Worm (Caenorhabditis elegans): Measurements from ENCODE around the gene hic-1.
A peak's percentile ranks its signal among the peaks of the same experiment; 100 is the strongest.

hic-1 gene

ce11 chrX:6606991-6607390 is 8.4 kb upstream of the hic-1 start, which contains the start of gene cpr-6:
Gene cpr-6, plus strand, starts transcription at chrX:6607207.
- TF ChIP-seq lsy-2 (tag; optimal IDR thresholded peaks at IDR 0.05) (no peak), snpc-4 (tag; optimal IDR thresholded peaks at IDR 0.05) (no peak), ceh-39 (tag; optimal IDR thresholded peaks at IDR 0.05) (no peak), nhr-28 (tag; optimal IDR thresholded peaks at IDR 0.05) (no peak), nhr-2 (tag; optimal IDR thresholded peaks at IDR 0.05) (no peak), blmp-1 (tag; optimal IDR thresholded peaks at IDR 0.05) (no peak), sptf-1 (tag; optimal IDR thresholded peaks at IDR 0.05) (no peak), ham-2 (GFP tag; optimal IDR thresholded peaks at IDR 0.05) (no peak), drap-1 (GFP tag; optimal IDR thresholded peaks at IDR 0.05) (no peak), M03D4.4 (tag; optimal IDR thresholded peaks at IDR 0.05) (no peak)

- TF ChIP-seq mep-1 (tag; optimal IDR thresholded peaks at IDR 0.05) (no peak), sptf-1 (tag; optimal IDR thresholded peaks at IDR 0.05) (no peak), nhr-237 (tag; optimal IDR thresholded peaks at IDR 0.05) (no peak), tbx-8 (GFP tag; optimal IDR thresholded peaks at IDR 0.05) (no peak), zip-8 (tag; optimal IDR thresholded peaks at IDR 0.05) (no peak), mls-2 (tag; optimal IDR thresholded peaks at IDR 0.05) (no peak), ztf-11 (tag; optimal IDR thresholded peaks at IDR 0.05) (no peak), flh-1 (GFP tag; optimal IDR thresholded peaks at IDR 0.05) (no peak)
Measured at ce11 chrX:6603098-6603497, 4.5 kb upstream of the hic-1 start, which contains the start of gene F23G4.1. Gene F23G4.1, minus strand, starts transcription at chrX:6603198.

- TF ChIP-seq lin-32 (GFP tag; optimal IDR thresholded peaks at IDR 0.05) (no peak), nhr-76 (tag; optimal IDR thresholded peaks at IDR 0.05) (no peak), mls-2 (tag; optimal IDR thresholded peaks at IDR 0.05) (no peak), elt-3 (tag; optimal IDR thresholded peaks at IDR 0.05) (no peak), lin-13 (tag; optimal IDR thresholded peaks at IDR 0.05) (no peak), elt-1 (tag; optimal IDR thresholded peaks at IDR 0.05; ENCODE audit: borderline replicate concordance, insufficient read depth) (no peak), unc-39 (tag; optimal IDR thresholded peaks at IDR 0.05) (no peak), bed-3 (GFP tag; optimal IDR thresholded peaks at IDR 0.05) (no peak), ham-2 (GFP tag; optimal IDR thresholded peaks at IDR 0.05) (no peak), ces-1 (GFP tag; optimal IDR thresholded peaks at IDR 0.05) (no peak), cnd-1 (tag; optimal IDR thresholded peaks at IDR 0.05) (no peak), mep-1 (tag; optimal IDR thresholded peaks at IDR 0.05) (no peak), sem-2 (GFP tag; optimal IDR thresholded peaks at IDR 0.05) (no peak), zip-8 (tag; optimal IDR thresholded peaks at IDR 0.05) (no peak), ceh-83 (GFP tag; optimal IDR thresholded peaks at IDR 0.05) (no peak), ztf-11 (tag; optimal IDR thresholded peaks at IDR 0.05) (no peak), ceh-43 (GFP tag; optimal IDR thresholded peaks at IDR 0.05) (no peak), hlh-1 (tag; optimal IDR thresholded peaks at IDR 0.05) (no peak), unc-120 (tag; optimal IDR thresholded peaks at IDR 0.05; ENCODE audit: poor library complexity, severe bottlenecking) (no peak)
Measured at ce11 chrX:6601967-6602366, 3.3 kb upstream of the hic-1 start.

- TF ChIP-seq snpc-4 (tag; optimal IDR thresholded peaks at IDR 0.05) (no peak), ham-2 (GFP tag; optimal IDR thresholded peaks at IDR 0.05) (no peak), mls-2 (tag; optimal IDR thresholded peaks at IDR 0.05) (no peak), ceh-39 (tag; optimal IDR thresholded peaks at IDR 0.05) (no peak), nhr-2 (tag; optimal IDR thresholded peaks at IDR 0.05) (no peak), tbx-8 (GFP tag; optimal IDR thresholded peaks at IDR 0.05) (no peak), unc-120 (tag; optimal IDR thresholded peaks at IDR 0.05; ENCODE audit: poor library complexity, severe bottlenecking) (peak; percentile 68), hlh-1 (tag; optimal IDR thresholded peaks at IDR 0.05) (peak; percentile 97), ztf-11 (tag; optimal IDR thresholded peaks at IDR 0.05) (no peak), elt-1 (tag; optimal IDR thresholded peaks at IDR 0.05; ENCODE audit: borderline replicate concordance, insufficient read depth) (no peak), M03D4.4 (tag; optimal IDR thresholded peaks at IDR 0.05) (no peak), ces-1 (GFP tag; optimal IDR thresholded peaks at IDR 0.05) (no peak), lin-13 (tag; optimal IDR thresholded peaks at IDR 0.05) (no peak), mep-1 (tag; optimal IDR thresholded peaks at IDR 0.05) (no peak), lin-32 (GFP tag; optimal IDR thresholded peaks at IDR 0.05) (no peak), nhr-76 (tag; optimal IDR thresholded peaks at IDR 0.05) (no peak), pha-4 (tag; optimal IDR thresholded peaks at IDR 0.05) (no peak), unc-62 (GFP tag; optimal IDR thresholded peaks at IDR 0.05) (peak; percentile 56), zip-8 (tag; optimal IDR thresholded peaks at IDR 0.05) (no peak), nhr-12 (tag; optimal IDR thresholded peaks at IDR 0.05) (no peak), cnd-1 (tag; optimal IDR thresholded peaks at IDR 0.05) (no peak)
Measured at ce11 chrX:6597089-6597488, 1.5 kb downstream of the hic-1 start, which contains the start of gene ttr-6. Gene ttr-6, minus strand, starts transcription at chrX:6597121.
